Worm (Caenorhabditis elegans) whole organism, L3 larva: ENCODE results near the gene W02B12.13.

Experiments
- egl-27 ChIP-seq: sonication (generic microtip); optimal IDR thresholded peaks from 4 replicates; lab custom pipeline; 2017; ENCODE audit warnings: missing biosample characterization, missing genetic modification reagents, missing genetic modification characterization
- egl-5 ChIP-seq: fragments of 150-350 bp; optimal IDR thresholded peaks from 2 replicates; lab custom pipeline; 2017; ENCODE audit warnings: missing biosample characterization, missing genetic modification reagents, missing genetic modification characterization, inconsistent platforms
- fos-1 ChIP-seq: fragments of 150-350 bp; optimal IDR thresholded peaks from 2 replicates; lab custom pipeline; 2014; ENCODE audit warnings: missing biosample characterization, missing genetic modification characterization
- mml-1 ChIP-seq: fragments of 150-350 bp; sonication (generic microtip); optimal IDR thresholded peaks from 3 replicates; lab custom pipeline; 2014; ENCODE audit warnings: missing biosample characterization, missing genetic modification characterization
- nhr-11 ChIP-seq: fragments of 150-350 bp; optimal IDR thresholded peaks from 2 replicates; lab custom pipeline; 2014; ENCODE audit warnings: missing biosample characterization, missing genetic modification characterization
- nhr-28 ChIP-seq: fragments of 150-350 bp; optimal IDR thresholded peaks from 2 replicates; lab custom pipeline; 2014; ENCODE audit warnings: missing biosample characterization, missing genetic modification characterization
- nhr-43 ChIP-seq: sonication (generic microtip); optimal IDR thresholded peaks from 2 replicates; lab custom pipeline; 2016; ENCODE audit warnings: mild to moderate bottlenecking, missing genetic modification characterization, missing compliant biosample characterization; ENCODE audit not compliant: poor library complexity, severe bottlenecking
- nhr-76 ChIP-seq: fragments of 150-350 bp; sonication (generic microtip); optimal IDR thresholded peaks from 5 replicates; lab custom pipeline; 2014; ENCODE audit warnings: missing biosample characterization, missing genetic modification characterization
- pqm-1 ChIP-seq: fragments of 150-350 bp; optimal IDR thresholded peaks from 2 replicates; lab custom pipeline; 2017; ENCODE audit warnings: missing biosample characterization, missing genetic modification characterization, inconsistent platforms
- tbx-2 ChIP-seq: sonication (generic microtip); optimal IDR thresholded peaks from 2 replicates; lab custom pipeline; 2016; ENCODE audit warnings: mild to moderate bottlenecking, missing genetic modification characterization, missing compliant biosample characterization
- unc-62 ChIP-seq: fragments of 150-350 bp; sonication (generic microtip); optimal IDR thresholded peaks from 4 replicates; lab custom pipeline; 2014; ENCODE audit warnings: missing biosample characterization, missing genetic modification reagents, missing genetic modification characterization
- zag-1 ChIP-seq: fragments of 150-350 bp; optimal IDR thresholded peaks from 2 replicates; lab custom pipeline; 2014; ENCODE audit warnings: missing biosample characterization, missing genetic modification characterization

- TF ChIP-seq zag-1 (tag; lab: Kevin White, UChicago) (no peak), nhr-11 (tag; lab: Kevin White, UChicago) (no peak), tbx-2 (tag; lab: Kevin White, UChicago) (no peak), egl-27 (no peak), pqm-1 (tag; lab: Kevin White, UChicago) (no peak), egl-5 (tag; lab: Kevin White, UChicago) (no peak), nhr-43 (tag; lab: Kevin White, UChicago) (no peak), unc-62 (GFP tag; lab: Kevin White, UChicago) (no peak), fos-1 (tag; lab: Kevin White, UChicago) (no peak), mml-1 (no peak), nhr-28 (tag; lab: Kevin White, UChicago) (no peak), nhr-76 (tag; lab: Kevin White, UChicago) (no peak)
Measured at ce11 chrII:11398787-11399186, 46.3 kb upstream of the W02B12.13 start.
